Worm (Caenorhabditis elegans): ENCODE data around the gene dim-1.

The dim-1 gene

DNA sequence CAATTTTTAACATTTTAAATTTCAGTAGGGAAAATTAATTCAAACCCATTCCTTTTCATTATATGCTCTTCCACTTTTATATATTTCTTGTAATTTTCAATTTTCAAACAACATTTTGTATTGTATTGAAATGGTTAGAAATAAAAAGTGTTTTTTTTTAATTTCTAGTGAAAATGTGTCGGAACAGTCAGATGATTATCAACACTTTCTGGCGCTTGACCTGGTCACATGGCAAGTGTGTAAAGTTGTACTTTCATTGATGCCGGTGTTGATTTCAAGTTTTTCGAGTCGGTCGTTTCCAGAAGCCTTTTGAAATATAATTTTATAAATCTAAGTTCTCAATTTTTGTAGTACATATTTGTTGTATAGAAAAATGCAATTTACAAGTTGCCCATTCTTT, 31.3 kb downstream of the dim-1 start:
- TF ChIP-seq hnd-1 (tag; optimal IDR thresholded peaks at IDR 0.05) = no peak

- TF ChIP-seq ets-7 (tag; optimal IDR thresholded peaks at IDR 0.05) = no peak
- no peak for TF ChIP-seq hmg-4 (GFP tag; optimal IDR thresholded peaks at IDR 0.05)
- no peak for TF ChIP-seq tra-4 (tag; optimal IDR thresholded peaks at IDR 0.05)
- TF ChIP-seq ama-1 (optimal IDR thresholded peaks at IDR 0.05) = no peak
- TF ChIP-seq tbx-11 (GFP tag; IDR thresholded peaks at IDR 0.05) = no peak
- no peak for TF ChIP-seq ceh-13 (GFP tag; optimal IDR thresholded peaks at IDR 0.05)
These were observed 35.3 kb downstream of the dim-1 start for ce11 chrX:8022728-8023127.

DNA sequence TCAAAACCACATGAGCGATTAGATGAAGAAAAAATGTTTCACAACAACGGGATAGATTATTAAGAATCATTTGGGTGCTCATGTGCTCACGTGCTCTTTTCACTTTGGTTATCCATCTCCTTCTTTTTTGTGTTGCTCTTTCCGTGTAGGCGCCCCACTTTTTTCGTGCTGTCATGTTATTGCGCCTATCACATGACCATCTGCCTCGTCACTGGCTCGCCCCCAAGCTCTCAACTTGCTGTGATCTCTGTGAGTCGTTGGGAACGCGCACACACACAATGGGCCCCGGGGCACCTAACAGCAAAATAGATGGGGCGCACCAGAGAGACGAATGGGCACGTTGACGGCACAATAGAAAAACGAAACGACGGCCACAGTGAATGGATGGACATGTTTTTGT, 36.4 kb downstream of the dim-1 start:
- TF ChIP-seq F13C5.2 (tag; optimal IDR thresholded peaks at IDR 0.05) (no peak), ama-1 (optimal IDR thresholded peaks at IDR 0.05) (no peak), aly-1 (tag; optimal IDR thresholded peaks at IDR 0.05) (no peak), tbx-11 (GFP tag; IDR thresholded peaks at IDR 0.05) (no peak)

DNA sequence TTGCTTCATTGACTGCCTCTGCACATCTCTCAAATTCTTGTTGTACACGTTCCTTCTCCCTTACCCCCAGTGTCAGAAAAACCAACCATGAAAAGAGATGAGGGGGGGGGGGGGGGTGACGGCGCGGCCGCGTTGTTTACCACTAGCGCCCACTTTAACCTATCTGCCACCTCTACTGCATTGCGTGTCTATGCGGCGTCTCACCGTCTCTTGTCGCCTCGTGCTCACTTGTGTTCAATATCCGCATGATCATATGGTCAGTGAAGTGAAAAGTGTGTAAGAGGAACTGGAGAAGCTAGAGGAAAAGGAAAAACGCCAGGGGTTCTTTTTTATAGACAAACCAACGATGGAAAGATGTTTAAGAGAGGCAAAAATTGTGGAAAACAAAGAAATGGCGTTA, 38.4 kb downstream of the dim-1 start:
- TF ChIP-seq hmbx-1 (tag; optimal IDR thresholded peaks at IDR 0.05) = no peak
- peak; percentile 40 for TF ChIP-seq F13C5.2 (tag; optimal IDR thresholded peaks at IDR 0.05)
- peak; percentile 64 for TF ChIP-seq hmg-4 (GFP tag; optimal IDR thresholded peaks at IDR 0.05)
- no peak for TF ChIP-seq tra-4 (tag; optimal IDR thresholded peaks at IDR 0.05)
- TF ChIP-seq ceh-36 (tag; optimal IDR thresholded peaks at IDR 0.05) = no peak

- no peak for TF ChIP-seq ceh-13 (GFP tag; optimal IDR thresholded peaks at IDR 0.05)
- no peak for TF ChIP-seq F13C5.2 (tag; optimal IDR thresholded peaks at IDR 0.05)
- no peak for TF ChIP-seq tbx-11 (GFP tag; IDR thresholded peaks at IDR 0.05)
- no peak for TF ChIP-seq ets-7 (tag; optimal IDR thresholded peaks at IDR 0.05)
- TF ChIP-seq B0310.2 (tag; optimal IDR thresholded peaks at IDR 0.05) = no peak
- TF ChIP-seq hmg-4 (GFP tag; optimal IDR thresholded peaks at IDR 0.05) = no peak
- TF ChIP-seq hnd-1 (tag; optimal IDR thresholded peaks at IDR 0.05) = no peak
- TF ChIP-seq flt-1 (GFP tag; IDR thresholded peaks at IDR 0.05) = no peak
- TF ChIP-seq ceh-36 (tag; optimal IDR thresholded peaks at IDR 0.05) = no peak
These were observed 39.6 kb downstream of the dim-1 start for ce11 chrX:8018441-8018840.

ce11 chrX:8017759-8018158, 40.3 kb downstream of the dim-1 start, which contains the start of gene C34D10.5:
Gene C34D10.5 (plus strand): TSS chrX:8018027.
- TF ChIP-seq aly-1 (tag; optimal IDR thresholded peaks at IDR 0.05) = no peak
- TF ChIP-seq hmg-4 (GFP tag; optimal IDR thresholded peaks at IDR 0.05) = no peak
- TF ChIP-seq F13C5.2 (tag; optimal IDR thresholded peaks at IDR 0.05) = no peak
- TF ChIP-seq hnd-1 (tag; optimal IDR thresholded peaks at IDR 0.05) = no peak
- TF ChIP-seq ama-1 (optimal IDR thresholded peaks at IDR 0.05) = no peak
- TF ChIP-seq flt-1 (GFP tag; IDR thresholded peaks at IDR 0.05) = no peak
- TF ChIP-seq B0310.2 (tag; optimal IDR thresholded peaks at IDR 0.05) = no peak
- no peak for TF ChIP-seq scrt-1 (GFP tag; IDR thresholded peaks at IDR 0.05)
- TF ChIP-seq sea-1 (GFP tag; conservative IDR thresholded peaks at IDR 0.05) = no peak
- no peak for TF ChIP-seq pes-1 (GFP tag; IDR thresholded peaks at IDR 0.05)
- no peak for TF ChIP-seq ets-7 (tag; optimal IDR thresholded peaks at IDR 0.05)
- no peak for TF ChIP-seq tra-4 (tag; optimal IDR thresholded peaks at IDR 0.05)
- TF ChIP-seq hmbx-1 (tag; optimal IDR thresholded peaks at IDR 0.05) = no peak
- no peak for TF ChIP-seq tbx-11 (GFP tag; IDR thresholded peaks at IDR 0.05)
- TF ChIP-seq tbx-37 (GFP tag; conservative IDR thresholded peaks at IDR 0.05) = no peak

DNA sequence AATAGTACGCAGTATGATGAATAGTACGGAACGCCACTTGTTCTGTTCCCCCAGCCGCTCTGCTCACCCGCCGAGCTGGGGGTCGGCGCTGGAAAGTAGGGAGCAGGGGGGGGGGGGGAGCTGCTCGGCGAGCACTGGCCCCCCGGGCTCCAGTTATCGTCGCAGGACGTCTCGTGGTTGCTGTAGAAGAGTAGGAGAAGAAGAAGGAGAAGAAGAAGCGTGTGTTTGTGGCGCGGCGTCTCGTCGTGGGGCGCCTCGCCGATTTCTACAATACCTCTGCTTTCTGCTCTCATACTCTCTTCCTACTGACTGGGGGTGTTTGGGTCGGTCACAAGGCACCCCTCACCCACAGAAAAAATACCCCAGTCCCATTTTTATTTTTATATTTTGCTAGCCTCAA, 40.7 kb downstream of the dim-1 start:
- TF ChIP-seq hnd-1 (tag; optimal IDR thresholded peaks at IDR 0.05) = no peak
- TF ChIP-seq ceh-13 (GFP tag; optimal IDR thresholded peaks at IDR 0.05) = no peak
- no peak for TF ChIP-seq ama-1 (optimal IDR thresholded peaks at IDR 0.05)
- TF ChIP-seq aly-1 (tag; optimal IDR thresholded peaks at IDR 0.05) = no peak
- TF ChIP-seq tbx-11 (GFP tag; IDR thresholded peaks at IDR 0.05) = no peak
- no peak for TF ChIP-seq scrt-1 (GFP tag; IDR thresholded peaks at IDR 0.05)
- TF ChIP-seq ceh-36 (tag; optimal IDR thresholded peaks at IDR 0.05) = no peak
- no peak for TF ChIP-seq sea-1 (GFP tag; conservative IDR thresholded peaks at IDR 0.05)
- TF ChIP-seq hmg-4 (GFP tag; optimal IDR thresholded peaks at IDR 0.05) = no peak
- no peak for TF ChIP-seq B0310.2 (tag; optimal IDR thresholded peaks at IDR 0.05)
- TF ChIP-seq flt-1 (GFP tag; IDR thresholded peaks at IDR 0.05) = no peak
- no peak for TF ChIP-seq hmbx-1 (tag; optimal IDR thresholded peaks at IDR 0.05)

- TF ChIP-seq F13C5.2 (tag; optimal IDR thresholded peaks at IDR 0.05) (no peak), tra-4 (tag; optimal IDR thresholded peaks at IDR 0.05) (no peak), ceh-13 (GFP tag; optimal IDR thresholded peaks at IDR 0.05) (no peak), ets-7 (tag; optimal IDR thresholded peaks at IDR 0.05) (no peak), tbx-11 (GFP tag; IDR thresholded peaks at IDR 0.05) (no peak), hnd-1 (tag; optimal IDR thresholded peaks at IDR 0.05) (no peak), B0310.2 (tag; optimal IDR thresholded peaks at IDR 0.05) (no peak), hmbx-1 (tag; optimal IDR thresholded peaks at IDR 0.05) (no peak), tbx-37 (GFP tag; conservative IDR thresholded peaks at IDR 0.05) (no peak), ceh-36 (tag; optimal IDR thresholded peaks at IDR 0.05) (no peak), aly-1 (tag; optimal IDR thresholded peaks at IDR 0.05) (no peak), hmg-4 (GFP tag; optimal IDR thresholded peaks at IDR 0.05) (no peak), scrt-1 (GFP tag; IDR thresholded peaks at IDR 0.05) (no peak)
These were observed 42.1 kb downstream of the dim-1 start for ce11 chrX:8015889-8016288.

- no peak for TF ChIP-seq ceh-13 (GFP tag; optimal IDR thresholded peaks at IDR 0.05)
- no peak for TF ChIP-seq ceh-36 (tag; optimal IDR thresholded peaks at IDR 0.05)
- TF ChIP-seq ets-7 (tag; optimal IDR thresholded peaks at IDR 0.05) = no peak
- TF ChIP-seq sea-1 (GFP tag; conservative IDR thresholded peaks at IDR 0.05) = no peak
These were observed 43.5 kb downstream of the dim-1 start, which contains the start of gene unk-1 for ce11 chrX:8014407-8015003. Gene unk-1 (plus strand): TSS chrX:8014983.

Measured in whole organism, early embryonic.